Fruit fly (Drosophila melanogaster): ENCODE measurements around the gene CG11975.
A peak's percentile ranks its signal among the peaks of the same experiment; 100 is the strongest.

DNA sequence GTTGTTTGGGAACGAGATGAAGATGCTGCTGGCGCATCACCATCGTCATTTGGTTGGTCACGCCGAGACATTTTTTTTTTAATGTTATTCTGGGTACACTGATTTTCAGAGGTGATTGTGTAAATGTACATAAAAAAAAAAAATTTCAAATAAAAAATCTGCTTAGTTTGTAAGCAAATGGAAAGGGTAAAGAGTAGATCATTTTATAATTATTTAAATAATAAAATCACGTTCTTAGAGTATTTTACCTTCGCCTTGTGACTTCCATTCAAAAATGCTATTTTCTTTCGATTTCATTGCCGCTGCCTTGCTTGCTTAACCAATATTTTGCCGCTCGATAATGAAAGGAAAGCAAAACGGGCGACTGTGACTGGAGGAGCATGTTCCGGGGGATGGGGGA is 14.3 kb upstream of the CG11975 start:
- TF ChIP-seq Ets21C (GFP tag; optimal IDR thresholded peaks at IDR 0.05), result peak; percentile 69
- peak; percentile 75 for TF ChIP-seq pdm3 (GFP tag; optimal IDR thresholded peaks at IDR 0.05)
- peak; percentile 73 for TF ChIP-seq OdsH (GFP tag; optimal IDR thresholded peaks at IDR 0.05)
- TF ChIP-seq Ets96B (tag; optimal IDR thresholded peaks at IDR 0.05), result peak; percentile 13
- TF ChIP-seq CG6792 (GFP tag; optimal IDR thresholded peaks at IDR 0.05), result peak; percentile 87
- no peak for TF ChIP-seq Gug (GFP tag; IDR thresholded peaks at IDR 0.05)
- TF ChIP-seq net (GFP tag; optimal IDR thresholded peaks at IDR 0.05), result no peak
- peak; percentile 51 for TF ChIP-seq Eip75B (GFP tag; optimal IDR thresholded peaks at IDR 0.05)
- TF ChIP-seq CG16779 (tag; optimal IDR thresholded peaks at IDR 0.05), result no peak
- peak; percentile 83 for TF ChIP-seq Blimp-1 (GFP tag; optimal IDR thresholded peaks at IDR 0.05)
- peak; percentile 55 for TF ChIP-seq Eip93F (GFP tag; optimal IDR thresholded peaks at IDR 0.05)
- TF ChIP-seq esn (GFP tag; optimal IDR thresholded peaks at IDR 0.05), result peak; percentile 88
- TF ChIP-seq CG10631 (GFP tag; optimal IDR thresholded peaks at IDR 0.05), result peak; percentile 70
- peak; percentile 49 for TF ChIP-seq spab (GFP tag; optimal IDR thresholded peaks at IDR 0.05)

All from whole organism, prepupa.